Worm (Caenorhabditis elegans) whole organism, late embryonic: Measurements from ENCODE around the gene T25G12.13.

Experiments
- fkh-10 ChIP-seq: fragments of 150-350 bp; optimal IDR thresholded peaks from 2 replicates; lab custom pipeline; 2014; ENCODE audit warnings: missing biosample characterization, missing genetic modification reagents, missing genetic modification characterization
- nhr-11 ChIP-seq: fragments of 150-350 bp; optimal IDR thresholded peaks from 2 replicates; lab custom pipeline; 2014; ENCODE audit warnings: missing biosample characterization, missing genetic modification characterization
- pha-4 ChIP-seq: fragments of 150-350 bp; optimal IDR thresholded peaks from 2 replicates; lab custom pipeline; 2018; ENCODE audit warnings: missing biosample characterization, missing genetic modification reagents, missing genetic modification characterization
- unc-55 ChIP-seq: sonication (generic microtip); optimal IDR thresholded peaks from 2 replicates; lab custom pipeline; 2017; ENCODE audit warnings: missing biosample characterization, missing genetic modification reagents, missing genetic modification characterization

- TF ChIP-seq unc-55 (GFP tag; lab: Kevin White, UChicago) (no peak), pha-4 (tag; lab: Kevin White, UChicago) (no peak), fkh-10 (GFP tag; lab: Kevin White, UChicago) (no peak), nhr-11 (tag; lab: Kevin White, UChicago) (no peak)
Observed at ce11 chrX:17203399-17203798, 39.8 kb upstream of the T25G12.13 start.
